Worm (Caenorhabditis elegans) whole organism, L2 larva: ENCODE data around the gene C25E10.13.

Experiments used
- elt-1 ChIP-seq: fragments of 150-350 bp; optimal IDR thresholded peaks from 2 replicates; lab custom pipeline; 2014; ENCODE audit warnings: missing biosample characterization, missing genetic modification characterization
- nhr-12 ChIP-seq: fragments of 150-350 bp; optimal IDR thresholded peaks from 2 replicates; lab custom pipeline; 2014; ENCODE audit warnings: missing biosample characterization, missing genetic modification characterization
- zag-1 ChIP-seq: fragments of 150-350 bp; optimal IDR thresholded peaks from 2 replicates; lab custom pipeline; 2014; ENCODE audit warnings: missing biosample characterization, missing genetic modification characterization

Gene C25E10.13

ce11 chrV:9109281-9109680, 49.8 kb downstream of the C25E10.13 start, which contains the start of gene pqn-31:
TSS of gene pqn-31 (plus strand) at chrV:9109581.
- TF ChIP-seq nhr-12 (tag; lab: Kevin White, UChicago) = no peak
- TF ChIP-seq elt-1 = no peak
- TF ChIP-seq zag-1 = no peak
